Worm (Caenorhabditis elegans) whole organism, young adult: ENCODE data around the gene unc-32.

Experiments used
- C06A6.2 ChIP-seq: fragments of 200-800 bp; sonication (Bioruptor generic); conservative IDR thresholded peaks from 2 replicates; pipeline ENCODE4 v1.3.6; 2022; ENCODE audit warnings: missing genetic modification characterization, missing compliant biosample characterization
- C17E4.6 ChIP-seq: fragments of 200-800 bp; sonication (Bioruptor generic); IDR thresholded peaks from 2 replicates; pipeline ENCODE4 v1.3.6; 2022; ENCODE audit warnings: missing genetic modification reagents, missing genetic modification characterization, missing compliant biosample characterization
- F33H1.4 ChIP-seq: fragments of 200-800 bp; sonication (Bioruptor generic); IDR thresholded peaks from 2 replicates; pipeline ENCODE4 v1.3.6; 2022; ENCODE audit warnings: missing genetic modification reagents, missing genetic modification characterization, missing compliant biosample characterization
- F39B2.1 ChIP-seq: fragments of 200-800 bp; sonication (Bioruptor generic); IDR thresholded peaks from 2 replicates; pipeline ENCODE4 v1.3.6; 2022; ENCODE audit warnings: missing genetic modification reagents, missing genetic modification characterization, missing compliant biosample characterization
- F57A8.1 ChIP-seq: fragments of 200-800 bp; sonication (Bioruptor generic); optimal IDR thresholded peaks from 2 replicates; lab custom pipeline; 2018; ENCODE audit warnings: mild to moderate bottlenecking, missing genetic modification characterization, moderate library complexity, missing compliant biosample characterization
- K11D2.4 ChIP-seq: fragments of 200-800 bp; sonication (Bioruptor generic); IDR thresholded peaks from 2 replicates; pipeline ENCODE4 v1.3.6; 2022; ENCODE audit warnings: missing genetic modification reagents, missing genetic modification characterization, missing compliant biosample characterization
- T07F8.4 ChIP-seq: sonication (generic microtip); optimal IDR thresholded peaks from 2 replicates; lab custom pipeline; 2016; ENCODE audit warnings: mild to moderate bottlenecking, missing genetic modification characterization, moderate library complexity, missing compliant biosample characterization
- Y53F4B.3 ChIP-seq: fragments of 200-800 bp; sonication (Bioruptor generic); IDR thresholded peaks from 2 replicates; pipeline ENCODE4 v1.3.6; 2022; ENCODE audit warnings: missing genetic modification reagents, missing genetic modification characterization, missing compliant biosample characterization
- Y56A3A.18 ChIP-seq: fragments of 200-800 bp; sonication (Bioruptor generic); IDR thresholded peaks from 2 replicates; pipeline ENCODE4 v1.3.6; 2022; ENCODE audit warnings: missing genetic modification reagents, missing genetic modification characterization, missing compliant biosample characterization
- Y67H2A.10 ChIP-seq: fragments of 200-800 bp; sonication (Bioruptor generic); conservative IDR thresholded peaks from 2 replicates; pipeline ENCODE4 v1.3.6; 2022; ENCODE audit warnings: missing genetic modification reagents, missing genetic modification characterization, missing compliant biosample characterization
- Y79H2A.3 ChIP-seq: fragments of 200-800 bp; sonication (Bioruptor generic); conservative IDR thresholded peaks from 2 replicates; pipeline ENCODE4 v1.3.6; 2022; ENCODE audit warnings: missing genetic modification reagents, missing genetic modification characterization, missing compliant biosample characterization
- ZK185.1 ChIP-seq: sonication (generic microtip); optimal IDR thresholded peaks from 2 replicates; lab custom pipeline; 2016; ENCODE audit warnings: mild to moderate bottlenecking, missing genetic modification characterization, missing compliant biosample characterization; ENCODE audit not compliant: poor library complexity, severe bottlenecking
- aptf-2 ChIP-seq: fragments of 200-800 bp; sonication (Bioruptor generic); conservative IDR thresholded peaks from 2 replicates; pipeline ENCODE4 v1.3.6; 2022; ENCODE audit warnings: missing genetic modification reagents, missing genetic modification characterization, missing compliant biosample characterization
- aptf-3 ChIP-seq: fragments of 200-800 bp; sonication (Bioruptor generic); IDR thresholded peaks from 2 replicates; pipeline ENCODE4 v1.3.6; 2022; ENCODE audit warnings: missing genetic modification characterization, missing compliant biosample characterization
- athp-1 ChIP-seq: sonication (generic microtip); optimal IDR thresholded peaks from 2 replicates; lab custom pipeline; 2017; ENCODE audit warnings: mild to moderate bottlenecking, missing genetic modification characterization, missing compliant biosample characterization
- attf-3 ChIP-seq: fragments of 200-800 bp; sonication (Bioruptor generic); conservative IDR thresholded peaks from 2 replicates; pipeline ENCODE4 v1.3.6; 2022; ENCODE audit warnings: missing genetic modification reagents, missing genetic modification characterization, missing compliant biosample characterization
- bed-1 ChIP-seq: fragments of 200-800 bp; sonication (Bioruptor generic); IDR thresholded peaks from 2 replicates; pipeline ENCODE4 v1.3.6; 2022; ENCODE audit warnings: missing genetic modification reagents, missing genetic modification characterization, missing compliant biosample characterization
- bed-2 ChIP-seq: fragments of 200-800 bp; sonication (Bioruptor generic); IDR thresholded peaks from 2 replicates; pipeline ENCODE4 v1.3.6; 2022; ENCODE audit warnings: missing genetic modification reagents, missing genetic modification characterization, missing compliant biosample characterization
- ccch-3 ChIP-seq: fragments of 200-800 bp; sonication (Bioruptor generic); optimal IDR thresholded peaks from 2 replicates; lab custom pipeline; 2018; ENCODE audit warnings: mild to moderate bottlenecking, missing genetic modification characterization, missing compliant biosample characterization
- ceh-58 ChIP-seq: fragments of 200-800 bp; sonication (Bioruptor generic); IDR thresholded peaks from 2 replicates; pipeline ENCODE4 v1.3.6; 2022; ENCODE audit warnings: missing genetic modification characterization, missing compliant biosample characterization
- die-1 ChIP-seq: sonication (generic microtip); optimal IDR thresholded peaks from 2 replicates; lab custom pipeline; 2016; ENCODE audit warnings: missing genotype, mild to moderate bottlenecking, missing genetic modification characterization, missing compliant biosample characterization
- egl-44 ChIP-seq: fragments of 200-800 bp; sonication (Bioruptor generic); IDR thresholded peaks from 2 replicates; pipeline ENCODE4 v1.3.6; 2022; ENCODE audit warnings: missing genetic modification reagents, missing genetic modification characterization, missing compliant biosample characterization
- egrh-3 ChIP-seq: fragments of 200-800 bp; sonication (Bioruptor generic); IDR thresholded peaks from 2 replicates; pipeline ENCODE4 v1.3.6; 2022; ENCODE audit warnings: missing genetic modification reagents, missing genetic modification characterization, missing compliant biosample characterization
- ekl-4 ChIP-seq: fragments of 200-800 bp; sonication (Bioruptor generic); IDR thresholded peaks from 2 replicates; pipeline ENCODE4 v1.3.6; 2022; ENCODE audit warnings: missing genetic modification reagents, missing genetic modification characterization, missing compliant biosample characterization
- ets-4 ChIP-seq: fragments of 200-800 bp; sonication (Bioruptor generic); optimal IDR thresholded peaks from 2 replicates; lab custom pipeline; 2018; ENCODE audit warnings: mild to moderate bottlenecking, missing genetic modification characterization, missing compliant biosample characterization
- hlh-26 ChIP-seq: fragments of 200-800 bp; sonication (Bioruptor generic); conservative IDR thresholded peaks from 2 replicates; pipeline ENCODE4 v1.3.6; 2022; ENCODE audit warnings: missing genetic modification reagents, missing genetic modification characterization, missing compliant biosample characterization
- hmg-1.2 ChIP-seq: fragments of 200-800 bp; sonication (Bioruptor generic); IDR thresholded peaks from 2 replicates; pipeline ENCODE4 v1.3.6; 2022; ENCODE audit warnings: missing genetic modification reagents, missing genetic modification characterization, missing compliant biosample characterization
- let-607 ChIP-seq, 2 experiments: fragments of 200-800 bp in 1 of 2; sonication (Bioruptor generic) in 1 of 2; sonication (generic microtip) in 1 of 2; optimal IDR thresholded peaks; 2 replicates each; lab custom pipeline; 2016 to 2018; ENCODE audit warnings: mild to moderate bottlenecking in 2 of 2, missing compliant biosample characterization in 2 of 2, missing genetic modification characterization in 2 of 2, moderate library complexity in 2 of 2, missing genotype in 1 of 2
- lin-35 ChIP-seq, 3 experiments: fragments of 150-350 bp in 2 of 3; sonication (generic microtip) in 1 of 3; optimal IDR thresholded peaks; 2 replicates each; lab custom pipeline; 2014 to 2018; ENCODE audit warnings: missing biosample characterization in 3 of 3, missing genetic modification characterization in 3 of 3, missing genetic modification reagents in 3 of 3
- lin-40 ChIP-seq: sonication (generic microtip); optimal IDR thresholded peaks from 2 replicates; lab custom pipeline; 2016; ENCODE audit warnings: missing genetic modification characterization, mild to moderate bottlenecking, missing compliant biosample characterization, missing genotype, missing genetic modification reagents
- lir-1 ChIP-seq: fragments of 200-800 bp; sonication (Bioruptor generic); conservative IDR thresholded peaks from 2 replicates; pipeline ENCODE4 v1.3.6; 2022; ENCODE audit warnings: missing genetic modification reagents, missing genetic modification characterization, missing compliant biosample characterization
- madf-10 ChIP-seq: sonication (generic microtip); optimal IDR thresholded peaks from 2 replicates; lab custom pipeline; 2016; ENCODE audit warnings: mild to moderate bottlenecking, missing genetic modification characterization, missing compliant biosample characterization
- madf-6 ChIP-seq: fragments of 200-800 bp; sonication (Bioruptor generic); IDR thresholded peaks from 2 replicates; pipeline ENCODE4 v1.3.6; 2022; ENCODE audit warnings: missing genetic modification reagents, missing genetic modification characterization, missing compliant biosample characterization
- nfyb-1 ChIP-seq: fragments of 200-800 bp; sonication (Bioruptor generic); IDR thresholded peaks from 2 replicates; pipeline ENCODE4 v1.3.6; 2022; ENCODE audit warnings: missing genetic modification reagents, missing genetic modification characterization, missing compliant biosample characterization
- nhr-120 ChIP-seq: fragments of 200-800 bp; sonication (Bioruptor generic); IDR thresholded peaks from 2 replicates; pipeline ENCODE4 v1.3.6; 2022; ENCODE audit warnings: missing genetic modification characterization, missing compliant biosample characterization
- pbrm-1 ChIP-seq: fragments of 200-800 bp; sonication (Bioruptor generic); IDR thresholded peaks from 2 replicates; pipeline ENCODE4 v1.3.6; 2022; ENCODE audit warnings: missing genetic modification reagents, missing genetic modification characterization, missing compliant biosample characterization
- rec-8 ChIP-seq, 2 experiments: sonication (generic microtip); optimal IDR thresholded peaks; 2 replicates each; lab custom pipeline; 2016; ENCODE audit warnings: mild to moderate bottlenecking in 2 of 2, missing genetic modification characterization in 2 of 2, missing genetic modification reagents in 2 of 2, missing genotype in 2 of 2, missing biosample characterization in 1 of 2, missing compliant biosample characterization in 1 of 2, moderate library complexity in 1 of 2
- repo-1 ChIP-seq: sonication (generic microtip); optimal IDR thresholded peaks from 2 replicates; lab custom pipeline; 2017; ENCODE audit warnings: mild to moderate bottlenecking, missing genetic modification characterization, missing compliant biosample characterization
- sdz-38 ChIP-seq: sonication (generic microtip); optimal IDR thresholded peaks from 2 replicates; lab custom pipeline; 2016; ENCODE audit warnings: missing genotype, missing genetic modification characterization, missing compliant biosample characterization
- snpc-1.3 ChIP-seq: sonication (generic microtip); optimal IDR thresholded peaks from 2 replicates; lab custom pipeline; 2017; ENCODE audit warnings: missing genetic modification characterization, mild to moderate bottlenecking, missing compliant biosample characterization, antibody characterized with exemption, moderate library complexity, missing genotype, missing genetic modification reagents; ENCODE audit not compliant: insufficient read depth
- snpc-3.4 ChIP-seq: sonication (generic microtip); optimal IDR thresholded peaks from 2 replicates; lab custom pipeline; 2017; ENCODE audit warnings: missing genetic modification characterization, mild to moderate bottlenecking, missing compliant biosample characterization, antibody characterized with exemption, moderate library complexity, missing genotype, missing genetic modification reagents
- somi-1 ChIP-seq: fragments of 200-800 bp; sonication (Bioruptor generic); optimal IDR thresholded peaks from 2 replicates; lab custom pipeline; 2018; ENCODE audit warnings: mild to moderate bottlenecking, missing genetic modification characterization, missing compliant biosample characterization
- tbp1 ChIP-seq: fragments of 200-800 bp; sonication (Bioruptor generic); optimal IDR thresholded peaks from 2 replicates; lab custom pipeline; 2018; ENCODE audit warnings: mild to moderate bottlenecking, missing genetic modification characterization, missing compliant biosample characterization
- tlf-1 ChIP-seq: fragments of 200-800 bp; sonication (Bioruptor generic); optimal IDR thresholded peaks from 2 replicates; lab custom pipeline; 2018; ENCODE audit warnings: mild to moderate bottlenecking, missing genetic modification characterization, missing compliant biosample characterization
- ztf-25 ChIP-seq: fragments of 200-800 bp; sonication (Bioruptor generic); IDR thresholded peaks from 2 replicates; pipeline ENCODE4 v1.3.6; 2022; ENCODE audit warnings: missing genetic modification reagents, missing genetic modification characterization, missing compliant biosample characterization
- ztf-6 ChIP-seq: fragments of 200-800 bp; sonication (Bioruptor generic); IDR thresholded peaks from 2 replicates; pipeline ENCODE4 v1.3.6; 2022; ENCODE audit warnings: missing genetic modification reagents, missing genetic modification characterization, missing compliant biosample characterization

The unc-32 gene

ce11 chrIII:8925539-8925938, 20.1 kb downstream of the unc-32 start:
- TF ChIP-seq ets-4 (GFP tag; lab: Kevin White, UChicago) (no peak), C17E4.6 (GFP tag; lab: Robert Waterston, UW) (no peak), egrh-3 (GFP tag; lab: Robert Waterston, UW) (no peak), bed-2 (no peak)

- TF ChIP-seq die-1 (tag; lab: Kevin White, UChicago): no peak
- TF ChIP-seq hmg-1.2: no peak; the same call in 1 of the 2 replicates
- no peak for TF ChIP-seq nhr-120
- no peak for TF ChIP-seq Y53F4B.3
- TF ChIP-seq athp-1 (tag; lab: Kevin White, UChicago): no peak
- no peak for TF ChIP-seq sdz-38 (tag; lab: Kevin White, UChicago)
- no peak for TF ChIP-seq lin-40 (tag; lab: Kevin White, UChicago)
- no peak for TF ChIP-seq F33H1.4 (GFP tag; lab: Robert Waterston, UW)
- TF ChIP-seq snpc-1.3: no peak
- TF ChIP-seq ZK185.1: no peak
- TF ChIP-seq aptf-3 (GFP tag; lab: Robert Waterston, UW): no peak
- TF ChIP-seq repo-1: no peak
- no peak for TF ChIP-seq rec-8 (tag; optimal IDR thresholded peaks at IDR 0.05; lab: Kevin White, UChicago)
- TF ChIP-seq ceh-58 (GFP tag; lab: Robert Waterston, UW): no peak
- no peak for TF ChIP-seq ztf-6 (GFP tag; lab: Robert Waterston, UW)
- no peak for TF ChIP-seq C06A6.2
These were observed 21.1 kb downstream of the unc-32 start for ce11 chrIII:8926512-8926911.

ce11 chrIII:8929723-8930122, 24.3 kb downstream of the unc-32 start, which contains the start of gene arrd-15:
Gene arrd-15, plus strand, starts transcription at chrIII:8930023.
- TF ChIP-seq ets-4 (GFP tag; lab: Kevin White, UChicago) (no peak), F39B2.1 (GFP tag; lab: Robert Waterston, UW) (no peak), somi-1 (GFP tag; lab: Kevin White, UChicago) (no peak), hmg-1.2 (no peak), ekl-4 (GFP tag; lab: Robert Waterston, UW) (no peak), attf-3 (GFP tag; lab: Robert Waterston, UW) (no peak), egl-44 (GFP tag; lab: Robert Waterston, UW) (no peak), Y56A3A.18 (no peak), pbrm-1 (GFP tag; lab: Robert Waterston, UW) (no peak), sdz-38 (tag; lab: Kevin White, UChicago) (no peak), snpc-3.4 (no peak), ceh-58 (GFP tag; lab: Robert Waterston, UW) (no peak), bed-1 (GFP tag; lab: Robert Waterston, UW) (no peak), ztf-25 (no peak), T07F8.4 (tag; lab: Kevin White, UChicago) (no peak), nfyb-1 (GFP tag; lab: Robert Waterston, UW) (no peak), lin-35 (GFP tag; optimal IDR thresholded peaks at IDR 0.05; lab: Kevin White, UChicago) (no peak), K11D2.4 (GFP tag; lab: Robert Waterston, UW) (no peak), let-607 (tag; optimal IDR thresholded peaks at IDR 0.05; lab: Kevin White, UChicago) (no peak)

- TF ChIP-seq lir-1 (GFP tag; lab: Robert Waterston, UW) (no peak), Y79H2A.3 (GFP tag; lab: Robert Waterston, UW) (no peak), aptf-2 (no peak), F57A8.1 (GFP tag; lab: Kevin White, UChicago) (no peak), attf-3 (GFP tag; lab: Robert Waterston, UW) (no peak), madf-10 (no peak), tbp1 (GFP tag; lab: Kevin White, UChicago) (no peak), tlf-1 (GFP tag; lab: Kevin White, UChicago) (no peak), F39B2.1 (GFP tag; lab: Robert Waterston, UW) (no peak), Y67H2A.10 (GFP tag; lab: Robert Waterston, UW) (no peak), ccch-3 (GFP tag; lab: Kevin White, UChicago) (no peak), hlh-26 (GFP tag; lab: Robert Waterston, UW) (no peak), madf-6 (GFP tag; lab: Robert Waterston, UW) (no peak)
These were observed 28.3 kb downstream of the unc-32 start for ce11 chrIII:8933696-8934095.
